Worm (Caenorhabditis elegans) whole organism, L1 larva: ENCODE measurements around the gene sex-1.

ENCODE experiments used
- elt-3 ChIP-seq, 6 experiments: fragments of 150-350 bp in 1 of 6; sonication (generic microtip); optimal IDR thresholded peaks; 2 replicates each; lab custom pipeline; 2017 to 2018; ENCODE audit warnings: missing biosample characterization in 6 of 6, missing genetic modification characterization in 6 of 6, inconsistent platforms in 1 of 6
- lin-39 ChIP-seq: fragments of 150-350 bp; optimal IDR thresholded peaks from 2 replicates; lab custom pipeline; 2014; ENCODE audit warnings: missing biosample characterization, missing genetic modification reagents, missing genetic modification characterization
- sptf-1 ChIP-seq: fragments of 150-350 bp; optimal IDR thresholded peaks from 2 replicates; lab custom pipeline; 2014; ENCODE audit warnings: missing biosample characterization, missing genetic modification characterization

ce11 chrX:10215429-10215828, 10.2 kb upstream of the sex-1 start, which contains the start of gene F44A6.4:
- TF ChIP-seq sptf-1 (tag; lab: Kevin White, UChicago) (no peak), elt-3 (tag; optimal IDR thresholded peaks at IDR 0.05; lab: Kevin White, UChicago) (no peak), lin-39 (tag; lab: Kevin White, UChicago) (no peak)
